Worm (Caenorhabditis elegans) whole organism, L3 larva: ENCODE results near the gene Y116A8C.38.

Experiments used
- R02D3.7 ChIP-seq: fragments of 150-350 bp; optimal IDR thresholded peaks from 2 replicates; lab custom pipeline; 2014; ENCODE audit warnings: missing biosample characterization, missing genetic modification characterization
- aly-2 ChIP-seq: fragments of 150-350 bp; optimal IDR thresholded peaks from 2 replicates; lab custom pipeline; 2014; ENCODE audit warnings: missing biosample characterization, missing genetic modification characterization
- ama-1 ChIP-seq: fragments of 150-350 bp; optimal IDR thresholded peaks from 2 replicates; lab custom pipeline; 2018
- ceh-16 ChIP-seq: sonication (generic microtip); optimal IDR thresholded peaks from 2 replicates; lab custom pipeline; 2017; ENCODE audit warnings: missing biosample characterization, missing genetic modification characterization
- ceh-82 ChIP-seq: fragments of 150-350 bp; optimal IDR thresholded peaks from 2 replicates; lab custom pipeline; 2014; ENCODE audit warnings: missing biosample characterization, missing genetic modification characterization
- ceh-9 ChIP-seq: sonication (generic microtip); optimal IDR thresholded peaks from 2 replicates; lab custom pipeline; 2018; ENCODE audit warnings: missing biosample characterization, missing genetic modification characterization
- daf-12 ChIP-seq: fragments of 150-350 bp; optimal IDR thresholded peaks from 2 replicates; lab custom pipeline; 2014; ENCODE audit warnings: missing biosample characterization, missing genetic modification reagents, missing genetic modification characterization
- egl-27 ChIP-seq: sonication (generic microtip); optimal IDR thresholded peaks from 4 replicates; lab custom pipeline; 2017; ENCODE audit warnings: missing biosample characterization, missing genetic modification reagents, missing genetic modification characterization
- egl-5 ChIP-seq: fragments of 150-350 bp; optimal IDR thresholded peaks from 2 replicates; lab custom pipeline; 2017; ENCODE audit warnings: missing biosample characterization, missing genetic modification reagents, missing genetic modification characterization, inconsistent platforms
- elt-1 ChIP-seq: fragments of 150-350 bp; optimal IDR thresholded peaks from 2 replicates; lab custom pipeline; 2014; ENCODE audit warnings: missing biosample characterization, missing genetic modification characterization
- elt-2 ChIP-seq: sonication (generic microtip); optimal IDR thresholded peaks from 2 replicates; lab custom pipeline; 2016; ENCODE audit warnings: missing genetic modification reagents, mild to moderate bottlenecking, missing genetic modification characterization, missing compliant biosample characterization
- elt-3 ChIP-seq, 3 experiments: fragments of 150-350 bp in 1 of 3; sonication (generic microtip) in 2 of 3; optimal IDR thresholded peaks; 2 replicates in 2 of 3; 4 replicates in 1 of 3; lab custom pipeline; 2014 to 2017; ENCODE audit warnings: missing biosample characterization in 3 of 3, missing genetic modification characterization in 3 of 3
- eor-1 ChIP-seq, 2 experiments: fragments of 150-350 bp; optimal IDR thresholded peaks; 2 replicates each; lab custom pipeline; 2014 to 2018; ENCODE audit warnings: missing biosample characterization in 2 of 2, missing genetic modification characterization in 2 of 2
- fkh-10 ChIP-seq: sonication (generic microtip); optimal IDR thresholded peaks from 2 replicates; lab custom pipeline; 2017; ENCODE audit warnings: missing biosample characterization, missing genetic modification reagents, missing genetic modification characterization
- fkh-2 ChIP-seq: fragments of 150-350 bp; optimal IDR thresholded peaks from 2 replicates; lab custom pipeline; 2014; ENCODE audit warnings: missing biosample characterization, missing genetic modification reagents, missing genetic modification characterization
- fos-1 ChIP-seq: fragments of 150-350 bp; optimal IDR thresholded peaks from 2 replicates; lab custom pipeline; 2014; ENCODE audit warnings: missing biosample characterization, missing genetic modification characterization
- lin-15B ChIP-seq: fragments of 150-350 bp; optimal IDR thresholded peaks from 2 replicates; lab custom pipeline; 2014; ENCODE audit warnings: missing biosample characterization, missing genetic modification characterization
- lin-39 ChIP-seq: fragments of 150-350 bp; optimal IDR thresholded peaks from 2 replicates; lab custom pipeline; 2018; ENCODE audit warnings: missing biosample characterization, missing genetic modification reagents, missing genetic modification characterization
- lsy-12 ChIP-seq: sonication (generic microtip); optimal IDR thresholded peaks from 2 replicates; lab custom pipeline; 2016; ENCODE audit warnings: mild to moderate bottlenecking, missing genetic modification characterization, missing compliant biosample characterization
- mdl-1 ChIP-seq: fragments of 150-350 bp; optimal IDR thresholded peaks from 2 replicates; lab custom pipeline; 2014; ENCODE audit warnings: missing biosample characterization, missing genetic modification characterization
- mml-1 ChIP-seq: fragments of 150-350 bp; sonication (generic microtip); optimal IDR thresholded peaks from 3 replicates; lab custom pipeline; 2014; ENCODE audit warnings: missing biosample characterization, missing genetic modification characterization
- nfya-1 ChIP-seq: sonication (generic microtip); optimal IDR thresholded peaks from 2 replicates; lab custom pipeline; 2017; ENCODE audit warnings: missing genetic modification characterization, mild to moderate bottlenecking, missing compliant biosample characterization, antibody characterized with exemption, moderate library complexity; ENCODE audit not compliant: insufficient read depth
- nhr-11 ChIP-seq: fragments of 150-350 bp; optimal IDR thresholded peaks from 2 replicates; lab custom pipeline; 2014; ENCODE audit warnings: missing biosample characterization, missing genetic modification characterization
- nhr-12 ChIP-seq: fragments of 150-350 bp; optimal IDR thresholded peaks from 2 replicates; lab custom pipeline; 2014; ENCODE audit warnings: missing biosample characterization, missing genetic modification characterization
- nhr-23 ChIP-seq: fragments of 150-350 bp; optimal IDR thresholded peaks from 2 replicates; lab custom pipeline; 2014; ENCODE audit warnings: missing biosample characterization, missing genetic modification reagents, missing genetic modification characterization
- nhr-237 ChIP-seq: fragments of 150-350 bp; optimal IDR thresholded peaks from 2 replicates; lab custom pipeline; 2014; ENCODE audit warnings: missing biosample characterization, missing genetic modification characterization
- nhr-25 ChIP-seq: sonication (generic microtip); optimal IDR thresholded peaks from 2 replicates; lab custom pipeline; 2017; ENCODE audit warnings: missing biosample characterization, missing genetic modification characterization
- nhr-28 ChIP-seq: fragments of 150-350 bp; optimal IDR thresholded peaks from 2 replicates; lab custom pipeline; 2014; ENCODE audit warnings: missing biosample characterization, missing genetic modification characterization
- nhr-67 ChIP-seq: fragments of 150-350 bp; optimal IDR thresholded peaks from 2 replicates; lab custom pipeline; 2014; ENCODE audit warnings: missing biosample characterization, missing genetic modification characterization
- nhr-76 ChIP-seq: fragments of 150-350 bp; sonication (generic microtip); optimal IDR thresholded peaks from 5 replicates; lab custom pipeline; 2014; ENCODE audit warnings: missing biosample characterization, missing genetic modification characterization
- nhr-77 ChIP-seq: fragments of 150-350 bp; optimal IDR thresholded peaks from 2 replicates; lab custom pipeline; 2014; ENCODE audit warnings: missing biosample characterization, missing genetic modification characterization
- pha-4 ChIP-seq: fragments of 150-350 bp; optimal IDR thresholded peaks from 2 replicates; lab custom pipeline; 2014; ENCODE audit warnings: missing biosample characterization, missing genetic modification reagents, missing genetic modification characterization
- pqm-1 ChIP-seq: fragments of 150-350 bp; optimal IDR thresholded peaks from 2 replicates; lab custom pipeline; 2017; ENCODE audit warnings: missing biosample characterization, missing genetic modification characterization, inconsistent platforms
- sea-2 ChIP-seq: fragments of 150-350 bp; sonication (generic microtip); optimal IDR thresholded peaks from 4 replicates; lab custom pipeline; 2014; ENCODE audit warnings: missing biosample characterization, missing genetic modification reagents, missing genetic modification characterization
- skn-1 ChIP-seq: fragments of 150-350 bp; optimal IDR thresholded peaks from 2 replicates; lab custom pipeline; 2014; ENCODE audit warnings: missing biosample characterization, missing genetic modification characterization
- snpc-4 ChIP-seq: fragments of 150-350 bp; optimal IDR thresholded peaks from 2 replicates; lab custom pipeline; 2014; ENCODE audit warnings: missing biosample characterization, missing genetic modification characterization
- tbx-2 ChIP-seq: sonication (generic microtip); optimal IDR thresholded peaks from 2 replicates; lab custom pipeline; 2016; ENCODE audit warnings: mild to moderate bottlenecking, missing genetic modification characterization, missing compliant biosample characterization
- unc-39 ChIP-seq: sonication (generic microtip); optimal IDR thresholded peaks from 4 replicates; lab custom pipeline; 2017; ENCODE audit warnings: missing biosample characterization, missing genetic modification characterization
- zag-1 ChIP-seq: fragments of 150-350 bp; optimal IDR thresholded peaks from 2 replicates; lab custom pipeline; 2014; ENCODE audit warnings: missing biosample characterization, missing genetic modification characterization
- ztf-11 ChIP-seq: fragments of 150-350 bp; optimal IDR thresholded peaks from 2 replicates; lab custom pipeline; 2014; ENCODE audit warnings: missing biosample characterization, missing genetic modification characterization
- ztf-4 ChIP-seq: fragments of 150-350 bp; optimal IDR thresholded peaks from 2 replicates; lab custom pipeline; 2014; ENCODE audit warnings: missing biosample characterization, missing genetic modification characterization

Y116A8C.38 gene

ce11 chrIV:17109436-17109835 is 21.9 kb upstream of the Y116A8C.38 start:
- TF ChIP-seq skn-1 (tag; lab: Kevin White, UChicago) (no peak), nfya-1 (tag; lab: Kevin White, UChicago) (peak; percentile 91), aly-2 (tag; lab: Kevin White, UChicago) (no peak)

- no peak for TF ChIP-seq snpc-4
These were observed 20.5 kb upstream of the Y116A8C.38 start, which contains the start of gene sfa-1 for ce11 chrIV:17110882-17111281. sfa-1 (minus strand) TSS chrIV:17110982.

- TF ChIP-seq ztf-11 = no peak
- TF ChIP-seq pha-4 = no peak
- TF ChIP-seq unc-39 = no peak
- no peak for TF ChIP-seq nfya-1 (tag; lab: Kevin White, UChicago)
- TF ChIP-seq nhr-11 (tag; lab: Kevin White, UChicago) = no peak
- TF ChIP-seq lsy-12 (tag; lab: Kevin White, UChicago) = no peak
- TF ChIP-seq pqm-1 = no peak
- no peak for TF ChIP-seq ceh-16 (tag; lab: Kevin White, UChicago)
- TF ChIP-seq fkh-10 (GFP tag; lab: Kevin White, UChicago) = no peak
- TF ChIP-seq fos-1 (tag; lab: Kevin White, UChicago) = no peak
- no peak for TF ChIP-seq egl-27 (tag; lab: Kevin White, UChicago)
- no peak for TF ChIP-seq elt-3 (tag; optimal IDR thresholded peaks at IDR 0.05; lab: Kevin White, UChicago)
- TF ChIP-seq nhr-25 = no peak
- no peak for TF ChIP-seq tbx-2 (tag; lab: Kevin White, UChicago)
- TF ChIP-seq nhr-77 (tag; lab: Kevin White, UChicago) = no peak
These were observed 19.5 kb upstream of the Y116A8C.38 start, which contains the start of gene Y116A8C.33 for ce11 chrIV:17111813-17112212. Y116A8C.33 (plus strand) TSS chrIV:17112113.

ce11 chrIV:17116345-17116744 is 15.0 kb upstream of the Y116A8C.38 start, which contains the start of gene cyn-13:
cyn-13 (minus strand) TSS chrIV:17116657.
- TF ChIP-seq lin-39 (tag; lab: Kevin White, UChicago) (no peak), skn-1 (tag; lab: Kevin White, UChicago) (no peak), nhr-23 (tag; lab: Kevin White, UChicago) (no peak), ama-1 (no peak), aly-2 (tag; lab: Kevin White, UChicago) (no peak), daf-12 (tag; lab: Kevin White, UChicago) (no peak), nhr-67 (tag; lab: Kevin White, UChicago) (no peak), nhr-77 (tag; lab: Kevin White, UChicago) (no peak)

ce11 chrIV:17116821-17117220 is 14.5 kb upstream of the Y116A8C.38 start:
- TF ChIP-seq nfya-1 (tag; lab: Kevin White, UChicago) (no peak), nhr-237 (tag; lab: Kevin White, UChicago) (no peak), nhr-67 (tag; lab: Kevin White, UChicago) (no peak), elt-1 (no peak), fkh-10 (GFP tag; lab: Kevin White, UChicago) (no peak), lsy-12 (tag; lab: Kevin White, UChicago) (no peak), daf-12 (tag; lab: Kevin White, UChicago) (no peak), nhr-28 (tag; lab: Kevin White, UChicago) (no peak), nhr-12 (no peak), egl-5 (no peak), R02D3.7 (tag; lab: Kevin White, UChicago) (no peak), skn-1 (tag; lab: Kevin White, UChicago) (no peak), pha-4 (no peak), nhr-11 (tag; lab: Kevin White, UChicago) (no peak), ceh-82 (tag; lab: Kevin White, UChicago) (no peak), egl-27 (tag; lab: Kevin White, UChicago) (no peak), ceh-9 (tag; lab: Kevin White, UChicago) (no peak)
- TF ChIP-seq, all 47 proteins: peak for 0

ce11 chrIV:17118585-17118984 is 12.8 kb upstream of the Y116A8C.38 start, which contains the start of gene uaf-2:
uaf-2 (minus strand) TSS chrIV:17118767.
- TF ChIP-seq nhr-76 (tag; lab: Kevin White, UChicago) = no peak
- no peak for TF ChIP-seq egl-27 (tag; lab: Kevin White, UChicago)
- TF ChIP-seq nfya-1 (tag; lab: Kevin White, UChicago) = peak; percentile 56
- TF ChIP-seq elt-2 = peak; percentile 1
- TF ChIP-seq nhr-23 (tag; lab: Kevin White, UChicago) = peak; percentile 52
- no peak for TF ChIP-seq elt-3 (tag; optimal IDR thresholded peaks at IDR 0.05; lab: Kevin White, UChicago)
- TF ChIP-seq nhr-11 (tag; lab: Kevin White, UChicago) = no peak
- no peak for TF ChIP-seq sea-2 (GFP tag; lab: Kevin White, UChicago)
- TF ChIP-seq ztf-4 (tag; lab: Kevin White, UChicago) = no peak
- TF ChIP-seq mdl-1 (tag; lab: Kevin White, UChicago) = no peak
- TF ChIP-seq lin-15B (tag; lab: Kevin White, UChicago) = peak; percentile 3
- TF ChIP-seq snpc-4 = no peak
- no peak for TF ChIP-seq fkh-10 (GFP tag; lab: Kevin White, UChicago)
- TF ChIP-seq eor-1 (tag; optimal IDR thresholded peaks at IDR 0.05; lab: Kevin White, UChicago) = no peak
- no peak for TF ChIP-seq skn-1 (tag; lab: Kevin White, UChicago)
- no peak for TF ChIP-seq aly-2 (tag; lab: Kevin White, UChicago)
- no peak for TF ChIP-seq fos-1 (tag; lab: Kevin White, UChicago)
- TF ChIP-seq lsy-12 (tag; lab: Kevin White, UChicago) = no peak
- TF ChIP-seq mml-1 (tag; lab: Kevin White, UChicago) = no peak
- no peak for TF ChIP-seq nhr-28 (tag; lab: Kevin White, UChicago)
- no peak for TF ChIP-seq fkh-2 (tag; lab: Kevin White, UChicago)
- no peak for TF ChIP-seq unc-39
- no peak for TF ChIP-seq pqm-1
- no peak for TF ChIP-seq zag-1
- TF ChIP-seq nhr-25 = no peak
